Fruit fly (Drosophila melanogaster) whole organism, embryonic: Measurements from ENCODE around the gene Cbl.

Experiments
- Adf1 ChIP-seq: fragments of 200-800 bp; sonication (Bioruptor generic); IDR thresholded peaks from 2 replicates; pipeline ENCODE4 v1.3.6; 2022; ENCODE audit warnings: missing biosample characterization, missing genetic modification characterization
- Bdp1 ChIP-seq: fragments of 200-800 bp; sonication (Bioruptor generic); optimal IDR thresholded peaks from 3 replicates; lab custom pipeline; 2016; ENCODE audit warnings: missing biosample characterization, missing genetic modification characterization
- CG14710 ChIP-seq: fragments of 200-800 bp; sonication (Bioruptor generic); optimal IDR thresholded peaks from 3 replicates; lab custom pipeline; 2019; ENCODE audit warnings: missing biosample characterization, mild to moderate bottlenecking, missing genetic modification characterization, moderate library complexity
- CG16779 ChIP-seq: fragments of 200-800 bp; sonication (Bioruptor generic); IDR thresholded peaks from 2 replicates; pipeline ENCODE4 v1.3.6; 2022; ENCODE audit warnings: missing biosample characterization, missing genetic modification characterization
- CG16815 ChIP-seq: fragments of 200-800 bp; sonication (Bioruptor generic); optimal IDR thresholded peaks from 3 replicates; lab custom pipeline; 2017; ENCODE audit warnings: missing biosample characterization, mild to moderate bottlenecking, missing genetic modification characterization
- CG16863 ChIP-seq: fragments of 200-800 bp; sonication (Bioruptor generic); optimal IDR thresholded peaks from 3 replicates; lab custom pipeline; 2016; ENCODE audit warnings: missing biosample characterization, missing genetic modification characterization
- CG18262 ChIP-seq: fragments of 200-800 bp; optimal IDR thresholded peaks from 3 replicates; lab custom pipeline; 2019; ENCODE audit warnings: missing biosample characterization, mild to moderate bottlenecking, missing genetic modification characterization, moderate library complexity
- CG3995 ChIP-seq: fragments of 200-800 bp; sonication (Bioruptor generic); optimal IDR thresholded peaks from 3 replicates; lab custom pipeline; 2016; ENCODE audit warnings: missing biosample characterization, missing genetic modification characterization
- D19B ChIP-seq: fragments of 200-800 bp; sonication (Bioruptor generic); optimal IDR thresholded peaks from 2 replicates; lab custom pipeline; 2017; ENCODE audit warnings: missing biosample characterization, mild to moderate bottlenecking, missing genetic modification characterization
- Dek ChIP-seq: fragments of 200-800 bp; sonication (Bioruptor generic); optimal IDR thresholded peaks from 3 replicates; lab custom pipeline; 2019; ENCODE audit warnings: missing biosample characterization, mild to moderate bottlenecking, missing genetic modification characterization, moderate library complexity
- Fer3 ChIP-seq: fragments of 200-800 bp; sonication (Bioruptor generic); optimal IDR thresholded peaks from 2 replicates; lab custom pipeline; 2018; ENCODE audit warnings: missing biosample characterization, mild to moderate bottlenecking, missing genetic modification characterization, moderate library complexity
- HLH4C ChIP-seq: fragments of 200-800 bp; sonication (Bioruptor generic); IDR thresholded peaks from 3 replicates; pipeline ENCODE4 v1.3.6; 2022; ENCODE audit warnings: missing biosample characterization, missing genetic modification characterization; ENCODE audit not compliant: partially characterized antibody
- Hmr ChIP-seq: fragments of 200-800 bp; sonication (Bioruptor generic); optimal IDR thresholded peaks from 3 replicates; lab custom pipeline; 2017; ENCODE audit warnings: mild to moderate bottlenecking, missing biosample characterization, missing genetic modification reagents, missing genetic modification characterization
- Hr78 ChIP-seq, 2 experiments: fragments of 200-800 bp in 1 of 2; fragments of >200 bp in 1 of 2; sonication (Bioruptor generic) in 1 of 2; optimal IDR thresholded peaks; 2 replicates each; lab custom pipeline; 2017 to 2019; ENCODE audit warnings: missing biosample characterization in 2 of 2, missing genetic modification characterization in 2 of 2, mild to moderate bottlenecking in 1 of 2, moderate library complexity in 1 of 2
- Lhr ChIP-seq: fragments of 200-800 bp; sonication (Bioruptor generic); optimal IDR thresholded peaks from 3 replicates; lab custom pipeline; 2017; ENCODE audit warnings: mild to moderate bottlenecking, missing biosample characterization, missing genetic modification reagents, missing genetic modification characterization
- NfI ChIP-seq: fragments of 200-800 bp; sonication (Bioruptor generic); optimal IDR thresholded peaks from 3 replicates; lab custom pipeline; 2018; ENCODE audit warnings: missing biosample characterization, mild to moderate bottlenecking, missing genetic modification characterization, moderate library complexity
- Oli ChIP-seq: fragments of 200-800 bp; sonication (Bioruptor generic); optimal IDR thresholded peaks from 2 replicates; lab custom pipeline; 2018; ENCODE audit warnings: missing biosample characterization, mild to moderate bottlenecking, missing genetic modification characterization, moderate library complexity
- Scr ChIP-seq: fragments of 200-800 bp; sonication (Bioruptor generic); IDR thresholded peaks from 2 replicates; pipeline ENCODE4 v1.3.6; 2022; ENCODE audit warnings: missing biosample characterization, missing genetic modification characterization; ENCODE audit not compliant: partially characterized antibody
- Sox100B ChIP-seq: fragments of 200-800 bp; sonication (Bioruptor generic); optimal IDR thresholded peaks from 3 replicates; lab custom pipeline; 2018; ENCODE audit warnings: missing biosample characterization, mild to moderate bottlenecking, missing genetic modification characterization
- cad ChIP-seq: fragments of >200 bp; optimal IDR thresholded peaks from 2 replicates; lab custom pipeline; 2017; ENCODE audit warnings: missing biosample characterization, missing genetic modification characterization
- cg ChIP-seq: fragments of 200-800 bp; sonication (Bioruptor generic); optimal IDR thresholded peaks from 3 replicates; lab custom pipeline; 2019; ENCODE audit warnings: missing biosample characterization, mild to moderate bottlenecking, missing genetic modification characterization, moderate library complexity
- chinmo ChIP-seq: fragments of 200-800 bp; sonication (Bioruptor generic); IDR thresholded peaks from 4 replicates; pipeline ENCODE4 v1.3.6; 2022; ENCODE audit warnings: missing biosample characterization, missing genetic modification characterization; ENCODE audit not compliant: partially characterized antibody
- croc ChIP-seq: fragments of 200-800 bp; sonication (Bioruptor generic); conservative IDR thresholded peaks from 3 replicates; pipeline ENCODE4 v1.3.6; 2022; ENCODE audit warnings: missing biosample characterization, missing genetic modification characterization
- ewg ChIP-seq: fragments of 200-800 bp; sonication (Bioruptor generic); optimal IDR thresholded peaks from 3 replicates; lab custom pipeline; 2017; ENCODE audit warnings: mild to moderate bottlenecking, missing biosample characterization, missing genetic modification reagents, missing genetic modification characterization
- fru ChIP-seq: fragments of >200 bp; optimal IDR thresholded peaks from 2 replicates; lab custom pipeline; 2017
- gfzf ChIP-seq: fragments of 200-800 bp; sonication (Bioruptor generic); optimal IDR thresholded peaks from 2 replicates; lab custom pipeline; 2016; ENCODE audit warnings: missing biosample characterization, mild to moderate bottlenecking, missing genetic modification characterization, moderate library complexity
- inv ChIP-seq: fragments of 200-800 bp; sonication (Bioruptor generic); IDR thresholded peaks from 2 replicates; pipeline ENCODE4 v1.3.6; 2022; ENCODE audit warnings: missing biosample characterization, missing genetic modification characterization; ENCODE audit not compliant: partially characterized antibody
- kni ChIP-seq: fragments of 200-800 bp; sonication (Bioruptor generic); optimal IDR thresholded peaks from 3 replicates; lab custom pipeline; 2017; ENCODE audit warnings: mild to moderate bottlenecking, missing biosample characterization, missing genetic modification reagents, missing genetic modification characterization
- lab ChIP-seq: fragments of 200-800 bp; sonication (Bioruptor generic); optimal IDR thresholded peaks from 3 replicates; lab custom pipeline; 2017; ENCODE audit warnings: missing biosample characterization, missing genetic modification characterization, mild to moderate bottlenecking, moderate library complexity, missing genetic modification reagents
- nerfin-1 ChIP-seq: fragments of 200-800 bp; sonication (Bioruptor generic); optimal IDR thresholded peaks from 3 replicates; lab custom pipeline; 2019; ENCODE audit warnings: missing biosample characterization, mild to moderate bottlenecking, missing genetic modification characterization, moderate library complexity
- nom ChIP-seq: fragments of 200-800 bp; sonication (Bioruptor generic); optimal IDR thresholded peaks from 2 replicates; lab custom pipeline; 2017; ENCODE audit warnings: missing biosample characterization, missing genetic modification characterization, mild to moderate bottlenecking, moderate library complexity, missing genetic modification reagents
- otp ChIP-seq: fragments of 200-800 bp; sonication (Bioruptor generic); IDR thresholded peaks from 3 replicates; pipeline ENCODE4, ENCODE4 v1.3.6; 2022; ENCODE audit warnings: missing biosample characterization, missing genetic modification characterization
- phol ChIP-seq: fragments of 200-800 bp; sonication (Bioruptor generic); optimal IDR thresholded peaks from 3 replicates; lab custom pipeline; 2018; ENCODE audit warnings: missing biosample characterization, mild to moderate bottlenecking, missing genetic modification characterization, moderate library complexity
- sim ChIP-seq: fragments of 200-800 bp; sonication (Bioruptor generic); IDR thresholded peaks from 2 replicates; pipeline ENCODE4 v1.3.6; 2022; ENCODE audit warnings: missing biosample characterization, missing genetic modification characterization
- twi ChIP-seq: fragments of 200-800 bp; optimal IDR thresholded peaks from 2 replicates; lab custom pipeline; 2019; ENCODE audit warnings: missing biosample characterization, mild to moderate bottlenecking, missing genetic modification characterization, moderate library complexity
- usp ChIP-seq: fragments of >200 bp; optimal IDR thresholded peaks from 2 replicates; lab custom pipeline; 2017; ENCODE audit warnings: missing biosample characterization, missing genetic modification characterization

Cbl gene

DNA sequence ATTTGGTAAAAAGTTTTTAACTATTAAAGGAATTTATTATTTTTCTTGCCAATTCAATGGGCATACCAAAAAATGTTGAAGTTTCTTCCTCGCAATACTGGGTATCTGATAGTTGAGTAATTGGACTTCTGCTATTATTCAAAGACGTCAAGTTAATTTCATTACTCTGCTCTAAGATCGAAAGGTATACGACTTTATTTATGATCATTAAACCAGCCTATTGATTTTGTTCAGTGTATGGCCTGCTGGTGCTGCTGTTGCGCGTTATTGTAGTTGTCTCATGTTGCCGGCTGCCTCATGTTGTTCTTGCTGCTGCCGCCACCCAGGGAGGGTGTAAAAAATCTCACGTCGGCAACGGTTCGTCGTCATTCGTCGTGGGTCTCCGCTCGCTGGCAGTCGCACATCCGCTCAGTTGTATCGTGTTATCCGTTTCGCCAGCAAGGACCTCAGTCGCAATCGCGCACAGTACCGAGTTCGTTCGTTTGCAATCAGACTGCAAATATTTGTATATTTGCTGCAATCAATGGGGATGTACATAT is 29.1 kb upstream of the Cbl start, which contains the start of gene CG7120 (continued):
- TF ChIP-seq Fer3 (tag; lab: Kevin White, UChicago) (peak; percentile 18), otp (GFP tag; lab: Robert Waterston, UW) (no peak), chinmo (GFP tag; lab: Robert Waterston, UW) (no peak), phol (tag; lab: Kevin White, UChicago) (peak; percentile 71), lab (GFP tag; lab: Kevin White, UChicago) (peak; percentile 61), Scr (GFP tag; lab: Robert Waterston, UW) (no peak), Hmr (GFP tag; lab: Kevin White, UChicago) (peak; percentile 36), gfzf (GFP tag; lab: Kevin White, UChicago) (no peak), NfI (GFP tag; lab: Kevin White, UChicago) (peak; percentile 45), cad (GFP tag; lab: Kevin White, UChicago) (no peak), CG18262 (peak; percentile 68), CG16815 (peak; percentile 32), HLH4C (GFP tag; lab: Robert Waterston, UW) (peak; percentile 67; the same call in 1 of the 3 replicates), Adf1 (no peak), inv (GFP tag; lab: Robert Waterston, UW) (no peak), croc (GFP tag; lab: Robert Waterston, UW) (peak; percentile 29; the same call in 1 of the 3 replicates), ewg (GFP tag; lab: Kevin White, UChicago) (peak; percentile 54), CG16863 (peak; percentile 51), Lhr (GFP tag; lab: Kevin White, UChicago) (no peak), CG16779 (GFP tag; lab: Robert Waterston, UW) (no peak), Bdp1 (GFP tag; lab: Kevin White, UChicago) (no peak), Oli (tag; lab: Kevin White, UChicago) (peak; percentile 67), sim (peak; percentile 32; the same call in 1 of the 2 replicates), Hr78 (GFP tag; optimal IDR thresholded peaks at IDR 0.05; lab: Kevin White, UChicago) (no peak), Sox100B (GFP tag; lab: Kevin White, UChicago) (peak; percentile 55)

DNA sequence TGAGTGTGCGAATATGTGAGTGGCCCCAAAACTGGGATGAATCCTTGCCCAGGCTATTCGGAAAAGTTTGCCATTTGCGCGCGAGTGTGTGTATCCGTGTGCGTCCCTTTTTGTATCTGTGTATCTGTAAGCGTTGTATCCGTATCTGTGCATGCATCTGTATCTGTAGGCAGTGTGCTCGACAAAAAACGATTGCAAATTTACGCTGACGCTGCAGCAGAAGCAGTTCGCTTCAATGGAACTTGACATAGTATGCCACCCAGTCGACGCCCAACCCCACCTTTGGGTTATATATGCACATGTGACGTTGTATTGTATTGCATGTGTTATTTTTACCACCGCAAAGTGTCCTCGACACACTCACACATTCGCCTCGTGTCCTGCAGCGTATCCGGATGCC is 28.6 kb upstream of the Cbl start:
- peak; percentile 40 for TF ChIP-seq nerfin-1
- TF ChIP-seq cg: peak; percentile 65
- no peak for TF ChIP-seq Dek (tag; lab: Kevin White, UChicago)
- no peak for TF ChIP-seq nom (GFP tag; lab: Kevin White, UChicago)
- no peak for TF ChIP-seq kni
- TF ChIP-seq fru (lab: Kevin White, UChicago): no peak
- TF ChIP-seq D19B (GFP tag; lab: Kevin White, UChicago): no peak
- no peak for TF ChIP-seq CG14710 (tag; lab: Kevin White, UChicago)
- TF ChIP-seq twi (tag; lab: Kevin White, UChicago): peak; percentile 36
- TF ChIP-seq CG3995 (GFP tag; lab: Kevin White, UChicago): no peak
- TF ChIP-seq usp: no peak
